Worm (Caenorhabditis elegans) whole organism, L1 larva: ENCODE measurements around the gene tag-65.

ENCODE experiments used
- C04F5.9 ChIP-seq: sonication (generic microtip); optimal IDR thresholded peaks from 2 replicates; lab custom pipeline; 2016; ENCODE audit warnings: missing genetic modification characterization, missing compliant biosample characterization
- C16A3.4 ChIP-seq: fragments of 150-350 bp; optimal IDR thresholded peaks from 2 replicates; lab custom pipeline; 2014; ENCODE audit warnings: missing biosample characterization, missing genetic modification characterization
- F16B12.6 ChIP-seq: fragments of 150-350 bp; optimal IDR thresholded peaks from 2 replicates; lab custom pipeline; 2014; ENCODE audit warnings: missing biosample characterization, missing genetic modification characterization
- aly-2 ChIP-seq: fragments of 150-350 bp; optimal IDR thresholded peaks from 2 replicates; lab custom pipeline; 2014; ENCODE audit warnings: missing biosample characterization, missing genetic modification characterization
- blmp-1 ChIP-seq: fragments of 150-350 bp; optimal IDR thresholded peaks from 2 replicates; lab custom pipeline; 2014; ENCODE audit warnings: missing biosample characterization, missing genetic modification characterization
- ceh-63 ChIP-seq: fragments of 200-800 bp; sonication (Bioruptor generic); optimal IDR thresholded peaks from 2 replicates; lab custom pipeline; 2018; ENCODE audit warnings: mild to moderate bottlenecking, missing genetic modification characterization, missing compliant biosample characterization
- ceh-8 ChIP-seq: fragments of 200-800 bp; sonication (Bioruptor generic); optimal IDR thresholded peaks from 2 replicates; lab custom pipeline; 2018; ENCODE audit warnings: mild to moderate bottlenecking, missing genetic modification characterization, moderate library complexity, missing compliant biosample characterization
- ceh-88 ChIP-seq: fragments of 200-800 bp; sonication (Bioruptor generic); IDR thresholded peaks from 2 replicates; pipeline ENCODE4 v1.3.6; 2022; ENCODE audit warnings: missing genetic modification characterization, missing compliant biosample characterization
- ceh-90 ChIP-seq: sonication (generic microtip); optimal IDR thresholded peaks from 2 replicates; lab custom pipeline; 2016; ENCODE audit warnings: missing genetic modification characterization, missing compliant biosample characterization
- dpl-1 ChIP-seq, 3 experiments: fragments of 150-350 bp in 2 of 3; sonication (generic microtip) in 1 of 3; optimal IDR thresholded peaks; 2 replicates each; lab custom pipeline; 2014 to 2017; ENCODE audit warnings: missing biosample characterization in 3 of 3, missing genetic modification characterization in 3 of 3, missing genetic modification reagents in 3 of 3
- egl-13 ChIP-seq: sonication (generic microtip); optimal IDR thresholded peaks from 2 replicates; lab custom pipeline; 2016; ENCODE audit warnings: missing genotype, missing genetic modification reagents, missing genetic modification characterization, missing compliant biosample characterization
- elt-2 ChIP-seq: sonication (generic microtip); optimal IDR thresholded peaks from 2 replicates; lab custom pipeline; 2016; ENCODE audit warnings: missing genetic modification characterization, mild to moderate bottlenecking, inconsistent platforms, missing compliant biosample characterization, missing genetic modification reagents
- elt-3 ChIP-seq, 6 experiments: fragments of 150-350 bp in 1 of 6; sonication (generic microtip); optimal IDR thresholded peaks; 2 replicates each; lab custom pipeline; 2017 to 2018; ENCODE audit warnings: missing biosample characterization in 6 of 6, missing genetic modification characterization in 6 of 6, inconsistent platforms in 1 of 6
- fos-1 ChIP-seq: fragments of 150-350 bp; optimal IDR thresholded peaks from 2 replicates; lab custom pipeline; 2014; ENCODE audit warnings: missing biosample characterization, missing genetic modification characterization
- grh-1 ChIP-seq: fragments of 200-800 bp; sonication (Bioruptor generic); IDR thresholded peaks from 2 replicates; pipeline ENCODE4 v1.3.6; 2022; ENCODE audit warnings: missing genetic modification reagents, missing genetic modification characterization, missing compliant biosample characterization
- hlh-4 ChIP-seq: sonication (generic microtip); optimal IDR thresholded peaks from 2 replicates; lab custom pipeline; 2016; ENCODE audit warnings: mild to moderate bottlenecking, missing genetic modification characterization, missing compliant biosample characterization
- isw-1 ChIP-seq: fragments of 200-800 bp; sonication (Bioruptor generic); IDR thresholded peaks from 2 replicates; pipeline ENCODE4 v1.3.6; 2022; ENCODE audit warnings: missing genetic modification characterization, missing compliant biosample characterization
- lin-14 ChIP-seq: fragments of 200-800 bp; sonication (Bioruptor generic); optimal IDR thresholded peaks from 2 replicates; lab custom pipeline; 2018; ENCODE audit warnings: mild to moderate bottlenecking, missing genetic modification characterization, moderate library complexity, missing compliant biosample characterization
- lin-15B ChIP-seq: fragments of 150-350 bp; sonication (generic microtip); optimal IDR thresholded peaks from 3 replicates; lab custom pipeline; 2014; ENCODE audit warnings: missing biosample characterization, missing genetic modification characterization
- lin-35 ChIP-seq, 2 experiments: fragments of 150-350 bp; optimal IDR thresholded peaks; 2 replicates each; lab custom pipeline; 2014; ENCODE audit warnings: missing biosample characterization in 2 of 2, missing genetic modification characterization in 2 of 2, missing genetic modification reagents in 2 of 2
- lsy-2 ChIP-seq, 2 experiments: fragments of 150-350 bp; optimal IDR thresholded peaks; 2 replicates each; lab custom pipeline; 2014; ENCODE audit warnings: missing biosample characterization in 2 of 2, missing genetic modification characterization in 2 of 2
- mdl-1 ChIP-seq, 2 experiments: fragments of 150-350 bp; optimal IDR thresholded peaks; 2 replicates each; lab custom pipeline; 2014 to 2017; ENCODE audit warnings: missing biosample characterization in 2 of 2, missing genetic modification characterization in 2 of 2, inconsistent platforms in 1 of 2
- nhr-19 ChIP-seq: fragments of 200-800 bp; sonication (Bioruptor generic); conservative IDR thresholded peaks from 2 replicates; pipeline ENCODE4 v1.3.6; 2022; ENCODE audit warnings: missing genetic modification characterization, missing compliant biosample characterization
- nhr-20 ChIP-seq: sonication (generic microtip); optimal IDR thresholded peaks from 2 replicates; lab custom pipeline; 2016; ENCODE audit warnings: mild to moderate bottlenecking, missing genetic modification characterization, missing compliant biosample characterization
- nhr-237 ChIP-seq: fragments of 150-350 bp; optimal IDR thresholded peaks from 2 replicates; lab custom pipeline; 2014; ENCODE audit warnings: missing biosample characterization, missing genetic modification characterization
- nhr-47 ChIP-seq: sonication (generic microtip); optimal IDR thresholded peaks from 2 replicates; lab custom pipeline; 2016; ENCODE audit warnings: mild to moderate bottlenecking, missing genetic modification characterization, moderate library complexity, missing compliant biosample characterization
- nhr-71 ChIP-seq: sonication (generic microtip); optimal IDR thresholded peaks from 2 replicates; lab custom pipeline; 2016; ENCODE audit warnings: mild to moderate bottlenecking, missing genetic modification characterization, moderate library complexity, missing compliant biosample characterization
- nhr-76 ChIP-seq: sonication (generic microtip); optimal IDR thresholded peaks from 2 replicates; lab custom pipeline; 2017; ENCODE audit warnings: missing biosample characterization, missing genetic modification characterization
- nhr-77 ChIP-seq: fragments of 150-350 bp; optimal IDR thresholded peaks from 2 replicates; lab custom pipeline; 2014; ENCODE audit warnings: missing biosample characterization, missing genetic modification characterization
- nhr-85 ChIP-seq: sonication (generic microtip); peaks from one replicate; lab custom pipeline; 2016; ENCODE audit warnings: missing genetic modification characterization, inconsistent platforms, missing compliant biosample characterization
- nhr-90 ChIP-seq: sonication (generic microtip); optimal IDR thresholded peaks from 2 replicates; lab custom pipeline; 2016; ENCODE audit warnings: mild to moderate bottlenecking, missing genetic modification characterization, missing compliant biosample characterization; ENCODE audit not compliant: poor library complexity
- pag-3 ChIP-seq: sonication (generic microtip); optimal IDR thresholded peaks from 2 replicates; lab custom pipeline; 2017; ENCODE audit warnings: missing genetic modification characterization, mild to moderate bottlenecking, missing compliant biosample characterization, antibody characterized with exemption, borderline replicate concordance; ENCODE audit not compliant: insufficient read depth
- pax-3 ChIP-seq: fragments of 200-800 bp; sonication (Bioruptor generic); optimal IDR thresholded peaks from 2 replicates; lab custom pipeline; 2018; ENCODE audit warnings: mild to moderate bottlenecking, missing genetic modification characterization, moderate library complexity, missing compliant biosample characterization
- pqm-1 ChIP-seq: sonication (generic microtip); optimal IDR thresholded peaks from 3 replicates; lab custom pipeline; 2017; ENCODE audit warnings: missing biosample characterization, missing genetic modification characterization
- rnt-1 ChIP-seq: sonication (generic microtip); optimal IDR thresholded peaks from 2 replicates; lab custom pipeline; 2016; ENCODE audit warnings: mild to moderate bottlenecking, missing genetic modification characterization, moderate library complexity, missing compliant biosample characterization
- skn-1 ChIP-seq: fragments of 150-350 bp; optimal IDR thresholded peaks from 2 replicates; lab custom pipeline; 2014; ENCODE audit warnings: missing biosample characterization, missing genetic modification characterization
- snu-23 ChIP-seq: sonication (generic microtip); optimal IDR thresholded peaks from 2 replicates; lab custom pipeline; 2016; ENCODE audit warnings: missing genetic modification characterization, missing compliant biosample characterization
- sptf-1 ChIP-seq: fragments of 150-350 bp; optimal IDR thresholded peaks from 2 replicates; lab custom pipeline; 2014; ENCODE audit warnings: missing biosample characterization, missing genetic modification characterization
- swsn-7 ChIP-seq: sonication (generic microtip); optimal IDR thresholded peaks from 2 replicates; lab custom pipeline; 2016; ENCODE audit warnings: missing genetic modification characterization, missing compliant biosample characterization
- unc-130 ChIP-seq: fragments of 150-350 bp; optimal IDR thresholded peaks from 2 replicates; lab custom pipeline; 2017; ENCODE audit warnings: missing biosample characterization, missing genetic modification characterization, inconsistent platforms
- unc-62 ChIP-seq: fragments of 150-350 bp; optimal IDR thresholded peaks from 2 replicates; lab custom pipeline; 2014; ENCODE audit warnings: missing biosample characterization, missing genetic modification reagents, missing genetic modification characterization
- zip-4 ChIP-seq: fragments of 200-800 bp; sonication (Bioruptor generic); optimal IDR thresholded peaks from 2 replicates; lab custom pipeline; 2018; ENCODE audit warnings: mild to moderate bottlenecking, missing genetic modification characterization, moderate library complexity, missing compliant biosample characterization
- ztf-11 ChIP-seq, 2 experiments: sonication (generic microtip); optimal IDR thresholded peaks; 2 replicates each; lab custom pipeline; 2016 to 2017; ENCODE audit warnings: missing genetic modification characterization in 2 of 2, missing biosample characterization in 1 of 2, missing compliant biosample characterization in 1 of 2

tag-65 gene

ce11 chrV:13664340-13664916 is 14.0 kb downstream of the tag-65 start (continued):
- TF ChIP-seq ztf-11 (tag; optimal IDR thresholded peaks at IDR 0.05; lab: Kevin White, UChicago) (no peak), aly-2 (tag; lab: Kevin White, UChicago) (no peak)

- TF ChIP-seq nhr-237 (tag; lab: Kevin White, UChicago), result no peak
- TF ChIP-seq F16B12.6, result no peak
- TF ChIP-seq snu-23 (GFP tag; lab: Kevin White, UChicago), result peak; percentile 39
- no peak for TF ChIP-seq fos-1 (tag; lab: Kevin White, UChicago)
- TF ChIP-seq ceh-63 (GFP tag; lab: Kevin White, UChicago), result no peak
- TF ChIP-seq mdl-1 (tag; optimal IDR thresholded peaks at IDR 0.05; lab: Kevin White, UChicago), result peak in 1 of 2 experiments; percentile 48
- peak; percentile 40 for TF ChIP-seq zip-4 (GFP tag; lab: Kevin White, UChicago)
- TF ChIP-seq sptf-1 (tag; lab: Kevin White, UChicago), result no peak
- no peak for TF ChIP-seq ceh-90
- no peak for TF ChIP-seq lin-15B
- peak; percentile 67 for TF ChIP-seq nhr-71
- TF ChIP-seq elt-2 (tag; lab: Kevin White, UChicago), result peak; percentile 2
- TF ChIP-seq hlh-4 (tag; lab: Kevin White, UChicago), result no peak
- TF ChIP-seq unc-62 (GFP tag; lab: Kevin White, UChicago), result no peak
- no peak for TF ChIP-seq rnt-1
- peak; percentile 46 for TF ChIP-seq nhr-19
- peak; percentile 17 for TF ChIP-seq blmp-1 (tag; lab: Kevin White, UChicago)
- peak; percentile 76 for TF ChIP-seq nhr-85 (tag; lab: Kevin White, UChicago)
- peak; percentile 48 for TF ChIP-seq C16A3.4 (tag; lab: Kevin White, UChicago)
- TF ChIP-seq lin-35 (GFP tag; optimal IDR thresholded peaks at IDR 0.05; lab: Kevin White, UChicago), result peak; percentile 17 to 54
- no peak for TF ChIP-seq grh-1 (GFP tag; lab: Robert Waterston, UW)
- peak in 1 of 2 experiments; percentile 12 for TF ChIP-seq lsy-2 (tag; optimal IDR thresholded peaks at IDR 0.05; lab: Kevin White, UChicago)
- TF ChIP-seq C04F5.9, result no peak
- no peak for TF ChIP-seq nhr-76
- TF ChIP-seq lin-14 (GFP tag; lab: Kevin White, UChicago), result peak; percentile 50
- TF ChIP-seq pax-3 (tag; lab: Kevin White, UChicago), result no peak
- peak; percentile 52 for TF ChIP-seq nhr-20 (tag; lab: Kevin White, UChicago)
- peak in 1 of 6 experiments; percentile 12 for TF ChIP-seq elt-3 (tag; optimal IDR thresholded peaks at IDR 0.05; lab: Kevin White, UChicago)
- TF ChIP-seq pqm-1 (tag; lab: Kevin White, UChicago), result no peak
- TF ChIP-seq dpl-1 (GFP tag; optimal IDR thresholded peaks at IDR 0.05; lab: Kevin White, UChicago), result peak in 2 of 3 experiments; percentile 9 to 38
Observed at ce11 chrV:13660660-13661325, 17.6 kb downstream of the tag-65 start, which contains the start of gene letm-1. letm-1 (plus strand) TSS chrV:13661257.

DNA sequence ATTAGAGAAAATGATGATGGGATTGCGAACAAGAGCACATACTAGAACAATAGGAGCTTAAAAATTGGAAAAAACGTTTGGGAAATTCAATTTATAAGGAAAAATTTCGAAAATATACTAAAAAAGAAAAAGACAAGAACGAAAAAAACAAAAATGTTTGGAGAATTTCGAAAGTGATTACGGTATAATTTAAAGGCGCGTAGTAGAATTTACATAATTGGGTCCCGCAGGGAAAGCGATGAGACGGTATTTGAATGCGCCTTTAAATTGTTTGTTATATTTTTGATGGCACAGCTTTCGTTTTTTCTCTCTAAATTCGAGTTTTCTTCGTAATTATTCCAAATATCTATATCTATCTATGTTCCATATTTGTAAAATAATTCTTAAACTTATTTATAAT is 18.3 kb downstream of the tag-65 start:
- TF ChIP-seq isw-1 (GFP tag; lab: Robert Waterston, UW) (no peak), nhr-19 (no peak), nhr-85 (tag; lab: Kevin White, UChicago) (peak; percentile 21), pag-3 (tag; lab: Kevin White, UChicago) (no peak)

DNA sequence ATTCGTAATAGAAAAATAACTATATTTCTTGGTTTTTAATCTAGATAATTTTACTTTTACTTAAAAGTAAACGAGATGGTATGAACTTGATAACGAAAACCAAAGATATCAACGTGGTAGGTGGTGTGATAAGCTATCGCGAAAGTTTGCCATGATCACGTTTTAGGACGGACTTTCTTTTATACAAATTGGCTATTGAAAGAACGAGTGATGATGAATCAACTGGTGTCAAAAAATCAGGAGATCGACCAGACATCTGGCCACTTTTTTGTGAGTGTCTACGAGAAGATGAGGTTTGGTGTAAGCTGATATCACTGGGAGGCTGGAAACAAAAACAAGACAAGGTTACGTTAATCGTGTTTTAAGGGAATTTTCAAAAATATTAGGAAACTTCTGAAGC is 19.2 kb downstream of the tag-65 start:
- TF ChIP-seq ztf-11 (tag; optimal IDR thresholded peaks at IDR 0.05; lab: Kevin White, UChicago), result no peak
- TF ChIP-seq elt-3 (tag; optimal IDR thresholded peaks at IDR 0.05; lab: Kevin White, UChicago), result peak in 4 of 6 experiments; percentile 36 to 61 (median 54)
- TF ChIP-seq nhr-71, result no peak
- peak; percentile 11 for TF ChIP-seq unc-130 (tag; lab: Kevin White, UChicago)
- TF ChIP-seq lsy-2 (tag; optimal IDR thresholded peaks at IDR 0.05; lab: Kevin White, UChicago), result peak in 1 of 2 experiments; percentile 13
- no peak for TF ChIP-seq pqm-1 (tag; lab: Kevin White, UChicago)
- TF ChIP-seq swsn-7, result no peak
- no peak for TF ChIP-seq nhr-77
- TF ChIP-seq unc-62 (GFP tag; lab: Kevin White, UChicago), result no peak
- peak; percentile 42 for TF ChIP-seq elt-2 (tag; lab: Kevin White, UChicago)
- TF ChIP-seq nhr-90, result peak; percentile 12
- TF ChIP-seq lin-35 (GFP tag; optimal IDR thresholded peaks at IDR 0.05; lab: Kevin White, UChicago), result peak in 1 of 2 experiments; percentile 54
- no peak for TF ChIP-seq egl-13 (tag; lab: Kevin White, UChicago)
- no peak for TF ChIP-seq ceh-88
- peak; percentile 83 for TF ChIP-seq blmp-1 (tag; lab: Kevin White, UChicago)
- TF ChIP-seq snu-23 (GFP tag; lab: Kevin White, UChicago), result peak; percentile 18
- TF ChIP-seq nhr-47, result no peak
- no peak for TF ChIP-seq zip-4 (GFP tag; lab: Kevin White, UChicago)
- no peak for TF ChIP-seq grh-1 (GFP tag; lab: Robert Waterston, UW)
- TF ChIP-seq ceh-8 (GFP tag; lab: Kevin White, UChicago), result no peak
- TF ChIP-seq F16B12.6, result no peak
- peak; percentile 15; the same call in 1 of the 2 replicates for TF ChIP-seq nhr-19
- no peak for TF ChIP-seq skn-1
